Worm (Caenorhabditis elegans): Measurements from ENCODE around the gene lec-9.

lec-9 gene

DNA sequence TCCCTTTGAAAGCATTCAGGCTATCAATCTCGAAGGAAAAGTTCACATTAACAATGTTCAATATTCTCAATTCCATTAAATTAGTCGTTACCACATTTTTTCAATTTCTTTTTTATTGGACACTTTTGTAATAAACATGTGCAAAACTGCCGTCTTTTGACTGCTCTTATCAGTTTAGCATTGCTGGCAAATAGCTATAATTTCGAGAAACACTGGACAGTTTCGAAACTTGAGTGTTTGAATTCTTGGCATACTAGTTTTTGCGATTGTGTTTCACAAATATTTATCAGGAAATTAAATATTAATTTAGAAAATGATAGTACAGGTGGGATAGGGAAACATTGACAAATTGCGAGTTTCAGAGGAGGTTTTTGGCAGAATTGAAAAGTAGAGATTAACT, 1.1 kb downstream of the lec-9 start:
- no peak for TF ChIP-seq ZK337.2 (GFP tag; IDR thresholded peaks at IDR 0.05)
- TF ChIP-seq F37D6.2 (tag; optimal IDR thresholded peaks at IDR 0.05): no peak
- TF ChIP-seq F10B5.3 (tag; optimal IDR thresholded peaks at IDR 0.05): no peak
- TF ChIP-seq hlh-11 (tag; optimal IDR thresholded peaks at IDR 0.05): peak; percentile 64
- TF ChIP-seq daf-12 (tag; optimal IDR thresholded peaks at IDR 0.05): no peak
- TF ChIP-seq daf-16 (GFP tag; optimal IDR thresholded peaks at IDR 0.05): no peak
- TF ChIP-seq daf-16 (tag; optimal IDR thresholded peaks at IDR 0.05): peak; percentile 96
- no peak for TF ChIP-seq hlh-30 (tag; optimal IDR thresholded peaks at IDR 0.05; ENCODE audit: insufficient read depth)
- no peak for TF ChIP-seq spr-1 (tag; optimal IDR thresholded peaks at IDR 0.05)
- TF ChIP-seq dmd-6 (GFP tag; IDR thresholded peaks at IDR 0.05): peak; percentile 55
- TF ChIP-seq nhr-41 (GFP tag; IDR thresholded peaks at IDR 0.05): no peak
- TF ChIP-seq unc-62 (GFP tag; optimal IDR thresholded peaks at IDR 0.05 in 1 of 2): no peak
- no peak for TF ChIP-seq unc-62 (tag; optimal IDR thresholded peaks at IDR 0.05)
- no peak for TF ChIP-seq ztf-7 (tag; optimal IDR thresholded peaks at IDR 0.05)
- no peak for TF ChIP-seq F44E2.7 (GFP tag; IDR thresholded peaks at IDR 0.05)
- no peak for TF ChIP-seq ctbp-1 (GFP tag; IDR thresholded peaks at IDR 0.05)
- no peak for TF ChIP-seq Y105C5A.15 (GFP tag; IDR thresholded peaks at IDR 0.05)
- no peak for TF ChIP-seq F26F4.8 (GFP tag; conservative IDR thresholded peaks at IDR 0.05)
- no peak for TF ChIP-seq Y5F2A.4 (GFP tag; optimal IDR thresholded peaks at IDR 0.05)
- no peak for TF ChIP-seq gei-8 (GFP tag; optimal IDR thresholded peaks at IDR 0.05)
- no peak for TF ChIP-seq ces-1 (GFP tag; optimal IDR thresholded peaks at IDR 0.05)
- no peak for TF ChIP-seq ZK546.5 (tag; optimal IDR thresholded peaks at IDR 0.05)
- TF ChIP-seq lim-7 (GFP tag; IDR thresholded peaks at IDR 0.05): no peak
- no peak for TF ChIP-seq arid-1 (GFP tag; conservative IDR thresholded peaks at IDR 0.05)
- TF ChIP-seq nhr-48 (tag; optimal IDR thresholded peaks at IDR 0.05): no peak
- no peak for TF ChIP-seq zip-11 (GFP tag; IDR thresholded peaks at IDR 0.05)
- no peak for TF ChIP-seq egl-27 (tag; optimal IDR thresholded peaks at IDR 0.05)
- TF ChIP-seq dve-1 (tag; optimal IDR thresholded peaks at IDR 0.05; ENCODE audit: insufficient read depth): peak; percentile 57
- no peak for TF ChIP-seq attf-4 (tag; optimal IDR thresholded peaks at IDR 0.05)
- TF ChIP-seq mep-1 (tag; optimal IDR thresholded peaks at IDR 0.05): peak; percentile 36
- no peak for TF ChIP-seq lir-3 (tag; optimal IDR thresholded peaks at IDR 0.05)
- no peak for TF ChIP-seq lin-39 (tag; optimal IDR thresholded peaks at IDR 0.05)
- TF ChIP-seq mes-2 (tag; optimal IDR thresholded peaks at IDR 0.05; ENCODE audit: poor library complexity, severe bottlenecking): no peak
- TF ChIP-seq daf-19 (GFP tag; conservative IDR thresholded peaks at IDR 0.05): no peak
- TF ChIP-seq dmd-9 (GFP tag; IDR thresholded peaks at IDR 0.05): no peak
- no peak for TF ChIP-seq tra-1 (GFP tag; IDR thresholded peaks at IDR 0.05)
- no peak for TF ChIP-seq nhr-76 (tag; optimal IDR thresholded peaks at IDR 0.05)
- no peak for TF ChIP-seq aly-2 (tag; optimal IDR thresholded peaks at IDR 0.05)
- peak; percentile 80 for TF ChIP-seq aha-1 (tag)
- TF ChIP-seq mdl-1 (tag; optimal IDR thresholded peaks at IDR 0.05): peak in 1 of 2 experiments; percentile 5
- no peak for TF ChIP-seq Y48G9A.11 (GFP tag; IDR thresholded peaks at IDR 0.05)
- TF ChIP-seq nhr-102 (tag; optimal IDR thresholded peaks at IDR 0.05): no peak
- TF ChIP-seq hmg-1.1 (GFP tag; IDR thresholded peaks at IDR 0.05): no peak
- TF ChIP-seq fkh-10 (GFP tag; optimal IDR thresholded peaks at IDR 0.05): no peak
- no peak for TF ChIP-seq nhr-6 (tag; optimal IDR thresholded peaks at IDR 0.05)
- TF ChIP-seq duxl-1 (tag; optimal IDR thresholded peaks at IDR 0.05; ENCODE audit: poor library complexity): no peak
- no peak for TF ChIP-seq set-16 (GFP tag; IDR thresholded peaks at IDR 0.05)
- TF ChIP-seq php-3 (GFP tag; IDR thresholded peaks at IDR 0.05): peak; percentile 73
- no peak for TF ChIP-seq nhr-237 (tag; optimal IDR thresholded peaks at IDR 0.05)
- TF ChIP-seq zip-2 (tag; optimal IDR thresholded peaks at IDR 0.05): no peak
- TF ChIP-seq ama-1 (optimal IDR thresholded peaks at IDR 0.05): no peak
- no peak for TF ChIP-seq T20F7.1 (GFP tag; optimal IDR thresholded peaks at IDR 0.05)
- TF ChIP-seq lin-13 (GFP tag; optimal IDR thresholded peaks at IDR 0.05): no peak
